Fruit fly (Drosophila melanogaster) Kc167 (cell line): Measurements from ENCODE around the gene CG43689.

Experiments used
- Myc ChIP-seq: fragments of >200 bp; optimal IDR thresholded peaks from 2 replicates; lab custom pipeline; 2017; ENCODE audit warnings: missing external identifiers
- Sin3A ChIP-seq: fragments of >200 bp; optimal IDR thresholded peaks from 2 replicates; lab custom pipeline; 2018; ENCODE audit warnings: missing external identifiers
- h ChIP-seq: fragments of >200 bp; optimal IDR thresholded peaks from 3 replicates; lab custom pipeline; 2018; ENCODE audit warnings: missing external identifiers
- ttk ChIP-seq: sonication (Bioruptor generic); optimal IDR thresholded peaks from 2 replicates; lab custom pipeline; 2017; ENCODE audit warnings: missing external identifiers

DNA sequence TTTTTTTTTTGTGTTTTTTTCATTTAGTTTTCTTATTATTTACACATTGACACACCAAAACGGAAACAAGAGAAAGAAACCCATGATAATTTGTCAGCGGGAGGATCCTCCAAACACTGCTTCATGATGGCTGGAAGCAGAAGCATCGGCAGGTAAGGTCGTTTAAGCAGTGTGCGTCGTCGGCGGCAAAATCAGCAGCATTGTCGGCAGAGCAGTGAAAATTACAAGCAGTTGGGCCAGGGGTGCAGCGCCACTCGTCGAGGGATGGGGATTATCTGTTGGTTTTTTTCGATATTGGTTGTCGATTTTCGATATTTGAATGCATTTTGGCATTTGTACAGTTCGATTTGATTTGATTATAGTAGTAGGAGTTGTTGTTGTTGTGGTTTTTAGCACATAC, 63.5 kb downstream of the CG43689 start:
- no peak for TF ChIP-seq h
- no peak for TF ChIP-seq ttk (lab: Kevin White, UChicago)
- no peak for TF ChIP-seq Sin3A (lab: Kevin White, UChicago)
- no peak for TF ChIP-seq Myc
